Fruit fly (Drosophila melanogaster) whole organism, embryonic: ENCODE results near the gene CG14234.

Experiments used
- Ada2b ChIP-seq: fragments of 200-800 bp; sonication (Bioruptor generic); IDR thresholded peaks from 2 replicates; pipeline ENCODE4 v1.3.6; 2022; ENCODE audit warnings: missing biosample characterization, missing genetic modification characterization
- C15 ChIP-seq: fragments of 200-800 bp; sonication (Bioruptor generic); IDR thresholded peaks from 3 replicates; pipeline ENCODE4 v1.3.6; 2022; ENCODE audit warnings: missing biosample characterization, missing genetic modification characterization
- CG12236 ChIP-seq: fragments of 200-800 bp; sonication (Bioruptor generic); optimal IDR thresholded peaks from 2 replicates; lab custom pipeline; 2016; ENCODE audit warnings: missing biosample characterization, missing genetic modification characterization
- CG1233 ChIP-seq: fragments of 200-800 bp; sonication (Bioruptor generic); optimal IDR thresholded peaks from 4 replicates; lab custom pipeline; 2018; ENCODE audit warnings: missing biosample characterization, mild to moderate bottlenecking, missing genetic modification characterization
- CG12942 ChIP-seq: fragments of 200-800 bp; sonication (Bioruptor generic); optimal IDR thresholded peaks from 3 replicates; lab custom pipeline; 2016; ENCODE audit warnings: missing biosample characterization, missing genetic modification characterization
- CG14710 ChIP-seq: fragments of 200-800 bp; sonication (Bioruptor generic); optimal IDR thresholded peaks from 3 replicates; lab custom pipeline; 2019; ENCODE audit warnings: missing biosample characterization, mild to moderate bottlenecking, missing genetic modification characterization, moderate library complexity
- CG15011 ChIP-seq: fragments of 200-800 bp; sonication (Bioruptor generic); optimal IDR thresholded peaks from 3 replicates; lab custom pipeline; 2018; ENCODE audit warnings: missing biosample characterization, mild to moderate bottlenecking, missing genetic modification characterization
- CG16815 ChIP-seq: fragments of 200-800 bp; sonication (Bioruptor generic); optimal IDR thresholded peaks from 3 replicates; lab custom pipeline; 2017; ENCODE audit warnings: missing biosample characterization, mild to moderate bottlenecking, missing genetic modification characterization
- CG17829 ChIP-seq: fragments of 200-800 bp; optimal IDR thresholded peaks from 2 replicates; lab custom pipeline; 2019; ENCODE audit warnings: missing biosample characterization, mild to moderate bottlenecking, missing genetic modification characterization, moderate library complexity
- CG18599 ChIP-seq: fragments of 200-800 bp; sonication (Bioruptor generic); optimal IDR thresholded peaks from 3 replicates; lab custom pipeline; 2017; ENCODE audit warnings: missing biosample characterization, missing genetic modification characterization, mild to moderate bottlenecking, moderate library complexity, missing genetic modification reagents
- CG18619 ChIP-seq: fragments of 200-800 bp; sonication (Bioruptor generic); optimal IDR thresholded peaks from 3 replicates; lab custom pipeline; 2017; ENCODE audit warnings: missing biosample characterization, mild to moderate bottlenecking, missing genetic modification characterization
- CG2712 ChIP-seq: fragments of 200-800 bp; optimal IDR thresholded peaks from 3 replicates; lab custom pipeline; 2019; ENCODE audit warnings: missing biosample characterization, mild to moderate bottlenecking, missing genetic modification characterization, moderate library complexity
- CG30403 ChIP-seq: fragments of 200-800 bp; sonication (Bioruptor generic); optimal IDR thresholded peaks from 3 replicates; lab custom pipeline; 2016; ENCODE audit warnings: missing biosample characterization, missing genetic modification characterization
- CG31441 ChIP-seq: fragments of 200-800 bp; sonication (Bioruptor generic); IDR thresholded peaks from 2 replicates; pipeline ENCODE4 v1.3.6; 2022; ENCODE audit warnings: missing biosample characterization, missing genetic modification characterization
- CG3847 ChIP-seq: fragments of 200-800 bp; sonication (Bioruptor generic); IDR thresholded peaks from 2 replicates; pipeline ENCODE4 v1.3.6; 2022; ENCODE audit warnings: missing biosample characterization, missing genetic modification characterization
- CG4282 ChIP-seq: fragments of 200-800 bp; sonication (Bioruptor generic); optimal IDR thresholded peaks from 2 replicates; lab custom pipeline; 2016; ENCODE audit warnings: missing biosample characterization, missing genetic modification characterization
- CG5245 ChIP-seq: fragments of 200-800 bp; sonication (Bioruptor generic); optimal IDR thresholded peaks from 3 replicates; lab custom pipeline; 2016; ENCODE audit warnings: missing biosample characterization, missing genetic modification characterization
- CG7786 ChIP-seq: fragments of 200-800 bp; sonication (Bioruptor generic); optimal IDR thresholded peaks from 2 replicates; lab custom pipeline; 2016; ENCODE audit warnings: missing biosample characterization, missing genetic modification characterization
- CG7839 ChIP-seq: fragments of 200-800 bp; sonication (Bioruptor generic); optimal IDR thresholded peaks from 3 replicates; lab custom pipeline; 2018; ENCODE audit warnings: missing biosample characterization, mild to moderate bottlenecking, missing genetic modification characterization, moderate library complexity
- CG8478 ChIP-seq: fragments of >200 bp; optimal IDR thresholded peaks from 2 replicates; lab custom pipeline; 2018
- CG9876 ChIP-seq: fragments of 200-800 bp; sonication (Bioruptor generic); optimal IDR thresholded peaks from 2 replicates; lab custom pipeline; 2016; ENCODE audit warnings: missing biosample characterization, missing genetic modification characterization
- CG9932 ChIP-seq: fragments of 200-800 bp; sonication (Bioruptor generic); IDR thresholded peaks from 2 replicates; pipeline ENCODE4 v1.3.6; 2022; ENCODE audit warnings: missing biosample characterization, missing genetic modification characterization
- CoRest ChIP-seq: fragments of 200-800 bp; sonication (Bioruptor generic); optimal IDR thresholded peaks from 3 replicates; lab custom pipeline; 2018; ENCODE audit warnings: missing biosample characterization, mild to moderate bottlenecking, missing genetic modification characterization, moderate library complexity
- Doc2 ChIP-seq: fragments of 200-800 bp; sonication (Bioruptor generic); IDR thresholded peaks from 2 replicates; pipeline ENCODE4 v1.3.6; 2022; ENCODE audit warnings: missing biosample characterization, missing genetic modification characterization
- Oli ChIP-seq: fragments of 200-800 bp; sonication (Bioruptor generic); optimal IDR thresholded peaks from 2 replicates; lab custom pipeline; 2018; ENCODE audit warnings: missing biosample characterization, mild to moderate bottlenecking, missing genetic modification characterization, moderate library complexity
- Sox100B ChIP-seq: fragments of 200-800 bp; sonication (Bioruptor generic); optimal IDR thresholded peaks from 3 replicates; lab custom pipeline; 2018; ENCODE audit warnings: missing biosample characterization, mild to moderate bottlenecking, missing genetic modification characterization
- Sry-δ ChIP-seq: fragments of 200-800 bp; sonication (Bioruptor generic); optimal IDR thresholded peaks from 2 replicates; lab custom pipeline; 2016; ENCODE audit warnings: missing biosample characterization, missing genetic modification characterization
- Stat92E ChIP-seq, 3 experiments: fragments of >200 bp in 2 of 3; fragments of 200-800 bp in 1 of 3; sonication (Bioruptor generic) in 1 of 3; optimal IDR thresholded peaks; 2 replicates each; lab custom pipeline; 2017 to 2019; ENCODE audit warnings: missing biosample characterization in 3 of 3, missing genetic modification characterization in 3 of 3, mild to moderate bottlenecking in 1 of 3, moderate library complexity in 1 of 3
- Trl ChIP-seq, 3 experiments: fragments of >200 bp in 2 of 3; fragments of 200-800 bp in 1 of 3; sonication (Bioruptor generic) in 1 of 3; optimal IDR thresholded peaks; 2 replicates in 1 of 3; 3 replicates in 2 of 3; lab custom pipeline; 2016 to 2017; ENCODE audit warnings: missing biosample characterization in 1 of 3, missing genetic modification characterization in 1 of 3
- Xbp1 ChIP-seq: fragments of 200-800 bp; sonication (Bioruptor generic); optimal IDR thresholded peaks from 3 replicates; lab custom pipeline; 2016; ENCODE audit warnings: missing biosample characterization, mild to moderate bottlenecking, missing genetic modification characterization
- Xrp1 ChIP-seq: fragments of 200-800 bp; sonication (Bioruptor generic); IDR thresholded peaks from 2 replicates; pipeline ENCODE4 v1.3.6; 2022; ENCODE audit warnings: missing biosample characterization, missing genetic modification characterization
- ac ChIP-seq: fragments of 200-800 bp; sonication (Bioruptor generic); optimal IDR thresholded peaks from 3 replicates; lab custom pipeline; 2017; ENCODE audit warnings: missing biosample characterization, mild to moderate bottlenecking, missing genetic modification characterization
- chm ChIP-seq: fragments of 200-800 bp; sonication (Bioruptor generic); IDR thresholded peaks from 2 replicates; pipeline ENCODE4 v1.3.6; 2022; ENCODE audit warnings: missing biosample characterization, missing genetic modification characterization
- crol ChIP-seq: fragments of 200-800 bp; sonication (Bioruptor generic); IDR thresholded peaks from 2 replicates; pipeline ENCODE4 v1.3.6; 2022; ENCODE audit warnings: missing biosample characterization, missing genetic modification characterization
- cwo ChIP-seq: fragments of 200-800 bp; sonication (Bioruptor generic); optimal IDR thresholded peaks from 3 replicates; lab custom pipeline; 2017; ENCODE audit warnings: missing biosample characterization, missing genetic modification characterization, mild to moderate bottlenecking, moderate library complexity, missing genetic modification reagents
- dpn ChIP-seq, 2 experiments: fragments of 200-800 bp; sonication (Bioruptor generic); optimal IDR thresholded peaks; 3 replicates each; lab custom pipeline; 2016; ENCODE audit warnings: missing biosample characterization in 2 of 2, missing genetic modification characterization in 2 of 2
- hkb ChIP-seq, 2 experiments: fragments of 200-800 bp in 1 of 2; fragments of >200 bp in 1 of 2; sonication (Bioruptor generic) in 1 of 2; IDR thresholded peaks in 1 of 2; optimal IDR thresholded peaks in 1 of 2; 2 replicates each; pipeline versions ENCODE4 v1.3.6 to Lab custom; 2017 to 2022; ENCODE audit warnings: missing biosample characterization in 1 of 2, missing genetic modification characterization in 1 of 2
- kay ChIP-seq: fragments of 200-800 bp; sonication (Bioruptor generic); optimal IDR thresholded peaks from 2 replicates; lab custom pipeline; 2016; ENCODE audit warnings: missing biosample characterization, missing genetic modification characterization
- lbe ChIP-seq: fragments of 200-800 bp; sonication (Bioruptor generic); optimal IDR thresholded peaks from 2 replicates; lab custom pipeline; 2016; ENCODE audit warnings: missing biosample characterization, mild to moderate bottlenecking, missing genetic modification characterization
- nerfin-2 ChIP-seq: fragments of 200-800 bp; sonication (Bioruptor generic); IDR thresholded peaks from 2 replicates; pipeline ENCODE4 v1.3.6; 2022; ENCODE audit warnings: missing biosample characterization, missing genetic modification characterization; ENCODE audit not compliant: partially characterized antibody
- org-1 ChIP-seq: fragments of 200-800 bp; sonication (Bioruptor generic); optimal IDR thresholded peaks from 2 replicates; lab custom pipeline; 2017; ENCODE audit warnings: missing biosample characterization, missing genetic modification characterization
- pfk ChIP-seq: fragments of 200-800 bp; sonication (Bioruptor generic); optimal IDR thresholded peaks from 2 replicates; lab custom pipeline; 2018; ENCODE audit warnings: missing biosample characterization, mild to moderate bottlenecking, missing genetic modification characterization, moderate library complexity
- phol ChIP-seq: fragments of 200-800 bp; sonication (Bioruptor generic); optimal IDR thresholded peaks from 3 replicates; lab custom pipeline; 2018; ENCODE audit warnings: missing biosample characterization, mild to moderate bottlenecking, missing genetic modification characterization, moderate library complexity
- pum ChIP-seq: fragments of 200-800 bp; sonication (Bioruptor generic); optimal IDR thresholded peaks from 2 replicates; lab custom pipeline; 2016; ENCODE audit warnings: missing biosample characterization, missing genetic modification characterization
- ranshi ChIP-seq: fragments of 200-800 bp; sonication (Bioruptor generic); IDR thresholded peaks from 2 replicates; pipeline ENCODE4 v1.3.6; 2022; ENCODE audit warnings: missing biosample characterization, missing genetic modification characterization
- row ChIP-seq: fragments of 200-800 bp; sonication (Bioruptor generic); IDR thresholded peaks from 3 replicates; pipeline ENCODE4 v1.3.6; 2022; ENCODE audit warnings: missing biosample characterization, missing genetic modification characterization
- shn ChIP-seq: fragments of 200-800 bp; sonication (Bioruptor generic); optimal IDR thresholded peaks from 3 replicates; lab custom pipeline; 2016; ENCODE audit warnings: missing biosample characterization, missing genetic modification characterization
- sima ChIP-seq: fragments of 200-800 bp; sonication (Bioruptor generic); optimal IDR thresholded peaks from 2 replicates; lab custom pipeline; 2016; ENCODE audit warnings: missing biosample characterization, missing genetic modification characterization
- zf30C ChIP-seq: fragments of 200-800 bp; sonication (Bioruptor generic); optimal IDR thresholded peaks from 3 replicates; lab custom pipeline; 2018; ENCODE audit warnings: missing biosample characterization, mild to moderate bottlenecking, missing genetic modification characterization

Gene CG14234

dm6 chrX:19769821-19770519 is 34.6 kb downstream of the CG14234 start (continued):
- TF ChIP-seq Trl (optimal IDR thresholded peaks at IDR 0.05; lab: Kevin White, UChicago) (no peak), Trl (GFP tag; optimal IDR thresholded peaks at IDR 0.05; lab: Kevin White, UChicago) (peak; percentile 37), nerfin-2 (GFP tag; lab: Robert Waterston, UW) (no peak), CG7786 (GFP tag; lab: Kevin White, UChicago) (peak; percentile 44), CG2712 (tag; lab: Kevin White, UChicago) (peak; percentile 74), pfk (no peak), CG14710 (tag; lab: Kevin White, UChicago) (peak; percentile 66), lbe (peak; percentile 21), org-1 (GFP tag; lab: Kevin White, UChicago) (peak; percentile 26), Doc2 (GFP tag; lab: Robert Waterston, UW) (no peak), CG9876 (GFP tag; lab: Kevin White, UChicago) (no peak), CG5245 (GFP tag; lab: Kevin White, UChicago) (peak; percentile 26), CG18619 (peak; percentile 3), CG30403 (GFP tag; lab: Kevin White, UChicago) (peak; percentile 51), Xbp1 (GFP tag; lab: Kevin White, UChicago) (peak; percentile 8), CG8478 (lab: Kevin White, UChicago) (no peak), Xrp1 (GFP tag; lab: Robert Waterston, UW) (peak; percentile 88), row (GFP tag; lab: Robert Waterston, UW) (peak; percentile 47; the same call in 2 of the 3 replicates), CG4282 (GFP tag; lab: Kevin White, UChicago) (no peak), CG9932 (GFP tag; lab: Robert Waterston, UW) (peak; percentile 22; the same call in 1 of the 2 replicates), Sry-δ (GFP tag; lab: Kevin White, UChicago) (no peak), CG12942 (GFP tag; lab: Kevin White, UChicago) (no peak), dpn (GFP tag; optimal IDR thresholded peaks at IDR 0.05; lab: Kevin White, UChicago) (peak; percentile 5 to 42), pum (GFP tag; lab: Kevin White, UChicago) (peak; percentile 40), CG15011 (GFP tag; lab: Kevin White, UChicago) (peak; percentile 6), ranshi (peak; percentile 24; the same call in 1 of the 2 replicates), chm (GFP tag; lab: Robert Waterston, UW) (peak; percentile 68; the same call in 1 of the 2 replicates), CG3847 (no peak), phol (tag; lab: Kevin White, UChicago) (peak; percentile 67), crol (GFP tag; lab: Robert Waterston, UW) (peak; percentile 95), hkb (optimal IDR thresholded peaks at IDR 0.05; lab: Kevin White, UChicago) (no peak), hkb (GFP tag; IDR thresholded peaks at IDR 0.05; lab: Robert Waterston, UW) (peak; percentile 46; the same call in 1 of the 2 replicates), cwo (GFP tag; lab: Kevin White, UChicago) (no peak), Stat92E (GFP tag; optimal IDR thresholded peaks at IDR 0.05; lab: Kevin White, UChicago) (no peak), CG1233 (GFP tag; lab: Kevin White, UChicago) (no peak), ac (GFP tag; lab: Kevin White, UChicago) (peak; percentile 18), CG18599 (GFP tag; lab: Kevin White, UChicago) (peak; percentile 26), sima (GFP tag; lab: Kevin White, UChicago) (no peak), zf30C (GFP tag; lab: Kevin White, UChicago) (peak; percentile 83), kay (GFP tag; lab: Kevin White, UChicago) (peak; percentile 25), C15 (no peak), CG17829 (peak; percentile 61), Sox100B (peak; percentile 32), CG12236 (GFP tag; lab: Kevin White, UChicago) (peak; percentile 53), Ada2b (GFP tag; lab: Robert Waterston, UW) (peak; percentile 33; the same call in 1 of the 2 replicates), Oli (tag; lab: Kevin White, UChicago) (peak; percentile 42), shn (GFP tag; lab: Kevin White, UChicago) (peak; percentile 23), CG31441 (GFP tag; lab: Robert Waterston, UW) (peak; percentile 54), CG16815 (GFP tag; lab: Kevin White, UChicago) (peak; percentile 45), CoRest (peak; percentile 39), CG7839 (tag; lab: Kevin White, UChicago) (peak; percentile 51)
